Fruit fly (Drosophila melanogaster) whole organism: ENCODE data around the gene Atac3.

Experiments
- pan ChIP-seq: fragments of >200 bp; optimal IDR thresholded peaks from 2 replicates; lab custom pipeline; 2017
- psq ChIP-seq: fragments of >200 bp; optimal IDR thresholded peaks from 2 replicates; lab custom pipeline; 2017
- usp ChIP-seq: fragments of >200 bp; optimal IDR thresholded peaks from 2 replicates; lab custom pipeline; 2017; ENCODE audit warnings: missing biosample characterization, missing genetic modification characterization, mixed read lengths

- TF ChIP-seq pan (lab: Kevin White, UChicago) (no peak), psq (lab: Kevin White, UChicago) (no peak), usp (GFP tag; lab: Kevin White, UChicago) (no peak)
Observed at dm6 chr3L:329153-329698, 1.4 kb upstream of the Atac3 start.
